Worm (Caenorhabditis elegans) whole organism, L3 larva: Measurements from ENCODE around the gene F35H10.6.

Experiments
- R02D3.7 ChIP-seq: fragments of 150-350 bp; optimal IDR thresholded peaks from 2 replicates; lab custom pipeline; 2014; ENCODE audit warnings: missing biosample characterization, missing genetic modification characterization
- ZK546.5 ChIP-seq: sonication (generic microtip); optimal IDR thresholded peaks from 2 replicates; lab custom pipeline; 2017; ENCODE audit warnings: missing biosample characterization, missing genetic modification characterization
- aly-2 ChIP-seq: fragments of 150-350 bp; optimal IDR thresholded peaks from 2 replicates; lab custom pipeline; 2014; ENCODE audit warnings: missing biosample characterization, missing genetic modification characterization
- ama-1 ChIP-seq: fragments of 150-350 bp; optimal IDR thresholded peaks from 2 replicates; lab custom pipeline; 2018
- ceh-16 ChIP-seq: sonication (generic microtip); optimal IDR thresholded peaks from 2 replicates; lab custom pipeline; 2017; ENCODE audit warnings: missing biosample characterization, missing genetic modification characterization
- ceh-28 ChIP-seq: fragments of 150-350 bp; optimal IDR thresholded peaks from 2 replicates; lab custom pipeline; 2014; ENCODE audit warnings: missing biosample characterization, missing genetic modification reagents, missing genetic modification characterization
- ceh-82 ChIP-seq: fragments of 150-350 bp; optimal IDR thresholded peaks from 2 replicates; lab custom pipeline; 2014; ENCODE audit warnings: missing biosample characterization, missing genetic modification characterization
- ceh-9 ChIP-seq: sonication (generic microtip); optimal IDR thresholded peaks from 2 replicates; lab custom pipeline; 2018; ENCODE audit warnings: missing biosample characterization, missing genetic modification characterization
- egl-27 ChIP-seq: sonication (generic microtip); optimal IDR thresholded peaks from 4 replicates; lab custom pipeline; 2017; ENCODE audit warnings: missing biosample characterization, missing genetic modification reagents, missing genetic modification characterization
- egl-5 ChIP-seq: fragments of 150-350 bp; optimal IDR thresholded peaks from 2 replicates; lab custom pipeline; 2017; ENCODE audit warnings: missing biosample characterization, missing genetic modification reagents, missing genetic modification characterization, inconsistent platforms
- elt-1 ChIP-seq: fragments of 150-350 bp; optimal IDR thresholded peaks from 2 replicates; lab custom pipeline; 2014; ENCODE audit warnings: missing biosample characterization, missing genetic modification characterization
- elt-3 ChIP-seq, 3 experiments: fragments of 150-350 bp in 1 of 3; sonication (generic microtip) in 2 of 3; optimal IDR thresholded peaks; 2 replicates in 2 of 3; 4 replicates in 1 of 3; lab custom pipeline; 2014 to 2017; ENCODE audit warnings: missing biosample characterization in 3 of 3, missing genetic modification characterization in 3 of 3
- eor-1 ChIP-seq, 2 experiments: fragments of 150-350 bp; optimal IDR thresholded peaks; 2 replicates each; lab custom pipeline; 2014 to 2018; ENCODE audit warnings: missing biosample characterization in 2 of 2, missing genetic modification characterization in 2 of 2
- fkh-10 ChIP-seq: sonication (generic microtip); optimal IDR thresholded peaks from 2 replicates; lab custom pipeline; 2017; ENCODE audit warnings: missing biosample characterization, missing genetic modification reagents, missing genetic modification characterization
- fkh-2 ChIP-seq: fragments of 150-350 bp; optimal IDR thresholded peaks from 2 replicates; lab custom pipeline; 2014; ENCODE audit warnings: missing biosample characterization, missing genetic modification reagents, missing genetic modification characterization
- hmg-11 ChIP-seq: sonication (generic microtip); optimal IDR thresholded peaks from 2 replicates; lab custom pipeline; 2016; ENCODE audit warnings: missing genetic modification characterization, missing compliant biosample characterization
- lin-15B ChIP-seq: fragments of 150-350 bp; optimal IDR thresholded peaks from 2 replicates; lab custom pipeline; 2014; ENCODE audit warnings: missing biosample characterization, missing genetic modification characterization
- lin-39 ChIP-seq: fragments of 150-350 bp; optimal IDR thresholded peaks from 2 replicates; lab custom pipeline; 2018; ENCODE audit warnings: missing biosample characterization, missing genetic modification reagents, missing genetic modification characterization
- mdl-1 ChIP-seq: fragments of 150-350 bp; optimal IDR thresholded peaks from 2 replicates; lab custom pipeline; 2014; ENCODE audit warnings: missing biosample characterization, missing genetic modification characterization
- mml-1 ChIP-seq: fragments of 150-350 bp; sonication (generic microtip); optimal IDR thresholded peaks from 3 replicates; lab custom pipeline; 2014; ENCODE audit warnings: missing biosample characterization, missing genetic modification characterization
- nfya-1 ChIP-seq: sonication (generic microtip); optimal IDR thresholded peaks from 2 replicates; lab custom pipeline; 2017; ENCODE audit warnings: missing genetic modification characterization, mild to moderate bottlenecking, missing compliant biosample characterization, antibody characterized with exemption, moderate library complexity; ENCODE audit not compliant: insufficient read depth
- nhr-11 ChIP-seq: fragments of 150-350 bp; optimal IDR thresholded peaks from 2 replicates; lab custom pipeline; 2014; ENCODE audit warnings: missing biosample characterization, missing genetic modification characterization
- nhr-12 ChIP-seq: fragments of 150-350 bp; optimal IDR thresholded peaks from 2 replicates; lab custom pipeline; 2014; ENCODE audit warnings: missing biosample characterization, missing genetic modification characterization
- nhr-237 ChIP-seq: fragments of 150-350 bp; optimal IDR thresholded peaks from 2 replicates; lab custom pipeline; 2014; ENCODE audit warnings: missing biosample characterization, missing genetic modification characterization
- nhr-25 ChIP-seq: sonication (generic microtip); optimal IDR thresholded peaks from 2 replicates; lab custom pipeline; 2017; ENCODE audit warnings: missing biosample characterization, missing genetic modification characterization
- nhr-67 ChIP-seq: fragments of 150-350 bp; optimal IDR thresholded peaks from 2 replicates; lab custom pipeline; 2014; ENCODE audit warnings: missing biosample characterization, missing genetic modification characterization
- nhr-76 ChIP-seq: fragments of 150-350 bp; sonication (generic microtip); optimal IDR thresholded peaks from 5 replicates; lab custom pipeline; 2014; ENCODE audit warnings: missing biosample characterization, missing genetic modification characterization
- nhr-77 ChIP-seq: fragments of 150-350 bp; optimal IDR thresholded peaks from 2 replicates; lab custom pipeline; 2014; ENCODE audit warnings: missing biosample characterization, missing genetic modification characterization
- pqm-1 ChIP-seq: fragments of 150-350 bp; optimal IDR thresholded peaks from 2 replicates; lab custom pipeline; 2017; ENCODE audit warnings: missing biosample characterization, missing genetic modification characterization, inconsistent platforms
- sea-2 ChIP-seq: fragments of 150-350 bp; sonication (generic microtip); optimal IDR thresholded peaks from 4 replicates; lab custom pipeline; 2014; ENCODE audit warnings: missing biosample characterization, missing genetic modification reagents, missing genetic modification characterization
- skn-1 ChIP-seq: fragments of 150-350 bp; optimal IDR thresholded peaks from 2 replicates; lab custom pipeline; 2014; ENCODE audit warnings: missing biosample characterization, missing genetic modification characterization
- snpc-4 ChIP-seq: fragments of 150-350 bp; optimal IDR thresholded peaks from 2 replicates; lab custom pipeline; 2014; ENCODE audit warnings: missing biosample characterization, missing genetic modification characterization
- tbx-2 ChIP-seq: sonication (generic microtip); optimal IDR thresholded peaks from 2 replicates; lab custom pipeline; 2016; ENCODE audit warnings: mild to moderate bottlenecking, missing genetic modification characterization, missing compliant biosample characterization
- unc-62 ChIP-seq: fragments of 150-350 bp; sonication (generic microtip); optimal IDR thresholded peaks from 4 replicates; lab custom pipeline; 2014; ENCODE audit warnings: missing biosample characterization, missing genetic modification reagents, missing genetic modification characterization
- zag-1 ChIP-seq: fragments of 150-350 bp; optimal IDR thresholded peaks from 2 replicates; lab custom pipeline; 2014; ENCODE audit warnings: missing biosample characterization, missing genetic modification characterization
- ztf-11 ChIP-seq: fragments of 150-350 bp; optimal IDR thresholded peaks from 2 replicates; lab custom pipeline; 2014; ENCODE audit warnings: missing biosample characterization, missing genetic modification characterization

F35H10.6 gene

ce11 chrIV:8268024-8268423 is 31.7 kb upstream of the F35H10.6 start, which contains the start of the genes K07H8.5 and K07H8.8:
TSS of gene K07H8.5 (plus strand) at chrIV:8268324.
TSS of gene K07H8.8 (minus strand) at chrIV:8268412.
- TF ChIP-seq elt-1 (no peak), nhr-11 (tag; lab: Kevin White, UChicago) (no peak), zag-1 (tag; lab: Kevin White, UChicago) (no peak)

- TF ChIP-seq hmg-11 (tag; lab: Kevin White, UChicago) (no peak), elt-1 (peak; percentile 66)
Observed at ce11 chrIV:8273334-8273733, 26.4 kb upstream of the F35H10.6 start.

- TF ChIP-seq nhr-11 (tag; lab: Kevin White, UChicago) (no peak), mml-1 (tag; lab: Kevin White, UChicago) (no peak), lin-15B (no peak), zag-1 (tag; lab: Kevin White, UChicago) (no peak), ZK546.5 (no peak), sea-2 (GFP tag; lab: Kevin White, UChicago) (no peak), elt-3 (tag; optimal IDR thresholded peaks at IDR 0.05; lab: Kevin White, UChicago) (no peak), eor-1 (tag; optimal IDR thresholded peaks at IDR 0.05; lab: Kevin White, UChicago) (no peak), nhr-76 (no peak), fkh-2 (no peak), lin-39 (tag; lab: Kevin White, UChicago) (no peak), ama-1 (lab: Kevin White, UChicago) (no peak), nhr-25 (tag; lab: Kevin White, UChicago) (no peak), fkh-10 (GFP tag; lab: Kevin White, UChicago) (no peak)
Observed at ce11 chrIV:8275232-8275631, 24.5 kb upstream of the F35H10.6 start, which contains the start of gene K07H8.11. TSS of gene K07H8.11 (minus strand) at chrIV:8275332.

- TF ChIP-seq ZK546.5 = no peak
- no peak for TF ChIP-seq elt-1
- TF ChIP-seq lin-15B = no peak
- TF ChIP-seq ceh-82 (tag; lab: Kevin White, UChicago) = no peak
- TF ChIP-seq nhr-25 (tag; lab: Kevin White, UChicago) = no peak
- no peak for TF ChIP-seq aly-2 (tag; lab: Kevin White, UChicago)
Observed at ce11 chrIV:8276609-8277008, 23.1 kb upstream of the F35H10.6 start, which contains the start of gene K07H8.12. TSS of gene K07H8.12 (minus strand) at chrIV:8276709.

- no peak for TF ChIP-seq lin-15B
- TF ChIP-seq nhr-76 = no peak
- TF ChIP-seq ztf-11 = no peak
- no peak for TF ChIP-seq aly-2 (tag; lab: Kevin White, UChicago)
- no peak for TF ChIP-seq eor-1 (tag; optimal IDR thresholded peaks at IDR 0.05; lab: Kevin White, UChicago)
- no peak for TF ChIP-seq zag-1 (tag; lab: Kevin White, UChicago)
Observed at ce11 chrIV:8283214-8283613, 16.5 kb upstream of the F35H10.6 start.

ce11 chrIV:8286352-8286751 is 13.4 kb upstream of the F35H10.6 start, which contains the start of gene K07H8.9:
TSS of gene K07H8.9 (minus strand) at chrIV:8286476.
- TF ChIP-seq pqm-1 (tag; lab: Kevin White, UChicago) (no peak), nhr-77 (tag; lab: Kevin White, UChicago) (no peak), mml-1 (tag; lab: Kevin White, UChicago) (no peak), zag-1 (tag; lab: Kevin White, UChicago) (no peak), R02D3.7 (tag; lab: Kevin White, UChicago) (no peak), mdl-1 (tag; lab: Kevin White, UChicago) (no peak), ceh-16 (no peak), elt-3 (tag; optimal IDR thresholded peaks at IDR 0.05; lab: Kevin White, UChicago) (no peak), nhr-12 (no peak)

- TF ChIP-seq fkh-2 = no peak
- TF ChIP-seq ceh-9 (tag; lab: Kevin White, UChicago) = no peak
- TF ChIP-seq skn-1 (tag; lab: Kevin White, UChicago) = no peak
- no peak for TF ChIP-seq nhr-67
- TF ChIP-seq, all 47 proteins: peak for 0
Observed at ce11 chrIV:8287287-8287686, 12.4 kb upstream of the F35H10.6 start.

- TF ChIP-seq nhr-237 (tag; lab: Kevin White, UChicago) (no peak), fkh-2 (no peak), nhr-77 (tag; lab: Kevin White, UChicago) (no peak), ceh-9 (tag; lab: Kevin White, UChicago) (no peak), unc-62 (GFP tag; lab: Kevin White, UChicago) (no peak), nhr-67 (no peak), ceh-28 (tag; lab: Kevin White, UChicago) (no peak), sea-2 (GFP tag; lab: Kevin White, UChicago) (no peak), elt-1 (no peak), nhr-25 (tag; lab: Kevin White, UChicago) (no peak), elt-3 (tag; optimal IDR thresholded peaks at IDR 0.05; lab: Kevin White, UChicago) (no peak), ZK546.5 (no peak), nfya-1 (tag; lab: Kevin White, UChicago) (no peak), hmg-11 (tag; lab: Kevin White, UChicago) (no peak), egl-27 (no peak), tbx-2 (no peak), egl-5 (tag; lab: Kevin White, UChicago) (no peak), snpc-4 (tag; lab: Kevin White, UChicago) (no peak), ceh-82 (tag; lab: Kevin White, UChicago) (no peak)
Observed at ce11 chrIV:8289105-8289504, 10.6 kb upstream of the F35H10.6 start.
